Worm (Caenorhabditis elegans): ENCODE measurements around the gene Y67A10A.7.

ce11 chrIV:14391746-14392145 is 17.8 kb downstream of the Y67A10A.7 start:
- TF ChIP-seq dao-5 (tag; optimal IDR thresholded peaks at IDR 0.05) (no peak), him-1 (tag; optimal IDR thresholded peaks at IDR 0.05) (no peak), W03F9.2 (tag; optimal IDR thresholded peaks at IDR 0.05) (no peak)
